Worm (Caenorhabditis elegans) whole organism, L4 larva: ENCODE results near the gene srg-5.

Experiments used
- Y5F2A.4 ChIP-seq: fragments of 200-800 bp; sonication (Bioruptor generic); optimal IDR thresholded peaks from 2 replicates; lab custom pipeline; 2018; ENCODE audit warnings: mild to moderate bottlenecking, missing genetic modification characterization, missing compliant biosample characterization
- ceh-82 ChIP-seq: sonication (generic microtip); optimal IDR thresholded peaks from 2 replicates; lab custom pipeline; 2017; ENCODE audit warnings: missing biosample characterization, missing genetic modification characterization
- unc-39 ChIP-seq: sonication (generic microtip); optimal IDR thresholded peaks from 2 replicates; lab custom pipeline; 2017; ENCODE audit warnings: missing biosample characterization, missing genetic modification characterization

- TF ChIP-seq unc-39 (no peak), ceh-82 (tag; lab: Kevin White, UChicago) (no peak), Y5F2A.4 (GFP tag; lab: Kevin White, UChicago) (no peak)
Observed at ce11 chrIII:6215943-6216342, 48.4 kb downstream of the srg-5 start.
